Fruit fly (Drosophila melanogaster) whole organism: ENCODE results near the gene CG32755.

Source experiments
- CG8478 ChIP-seq: fragments of >200 bp; optimal IDR thresholded peaks from 2 replicates; lab custom pipeline; 2018; ENCODE audit warnings: inconsistent platforms
- Dll ChIP-seq: fragments of >200 bp; optimal IDR thresholded peaks from 2 replicates; lab custom pipeline; 2017
- EcR ChIP-seq, 2 experiments: fragments of >200 bp; optimal IDR thresholded peaks; 2 replicates each; lab custom pipeline; 2017; ENCODE audit warnings: missing biosample characterization in 2 of 2, missing genetic modification characterization in 2 of 2, missing genetic modification reagents in 2 of 2
- pan ChIP-seq: fragments of >200 bp; optimal IDR thresholded peaks from 2 replicates; lab custom pipeline; 2017
- psq ChIP-seq: fragments of >200 bp; optimal IDR thresholded peaks from 2 replicates; lab custom pipeline; 2017
- usp ChIP-seq: fragments of >200 bp; optimal IDR thresholded peaks from 2 replicates; lab custom pipeline; 2017; ENCODE audit warnings: missing biosample characterization, missing genetic modification characterization, mixed read lengths

DNA sequence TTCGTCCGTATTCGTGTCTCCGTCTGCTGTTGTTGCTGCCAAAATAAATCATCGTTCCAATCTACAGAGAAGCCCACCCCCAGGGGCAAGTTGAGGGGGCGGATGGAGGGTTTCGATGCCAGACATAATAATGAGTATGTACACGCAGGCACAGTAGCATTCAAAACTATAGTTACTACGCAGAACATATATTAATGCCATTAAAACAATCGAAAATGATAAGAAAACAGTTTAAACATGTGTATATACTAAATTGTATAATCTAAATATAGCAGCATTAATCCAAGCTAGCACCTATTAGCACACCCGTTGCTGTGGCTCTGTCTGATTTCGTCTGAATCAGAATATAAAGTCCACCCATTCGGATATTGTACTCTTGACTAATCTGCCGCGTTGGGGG lies 30.8 kb downstream of the CG32755 start:
- TF ChIP-seq Dll (lab: Kevin White, UChicago): no peak
- TF ChIP-seq psq: no peak
- TF ChIP-seq usp (GFP tag; lab: Kevin White, UChicago): no peak
- TF ChIP-seq pan (lab: Kevin White, UChicago): no peak
- no peak for TF ChIP-seq CG8478
- no peak for TF ChIP-seq EcR (GFP tag; optimal IDR thresholded peaks at IDR 0.05; lab: Kevin White, UChicago)
